Worm (Caenorhabditis elegans): ENCODE measurements around the gene sqv-3.

The sqv-3 gene

ce11 chrIII:9813146-9813545, 33.0 kb upstream of the sqv-3 start, which contains the start of gene ZK632.14:
Gene ZK632.14, plus strand, starts transcription at chrIII:9813446.
- no peak for TF ChIP-seq nhr-77 (tag; optimal IDR thresholded peaks at IDR 0.05)
- no peak for TF ChIP-seq aly-2 (tag; optimal IDR thresholded peaks at IDR 0.05)
- TF ChIP-seq ztf-1 (GFP tag; conservative IDR thresholded peaks at IDR 0.05): no peak
- no peak for TF ChIP-seq sma-3 (GFP tag; optimal IDR thresholded peaks at IDR 0.05)
- TF ChIP-seq C34F6.9 (tag; optimal IDR thresholded peaks at IDR 0.05): no peak
- no peak for TF ChIP-seq elt-3 (tag; optimal IDR thresholded peaks at IDR 0.05)
- no peak for TF ChIP-seq Y55F3AM.14 (GFP tag; optimal IDR thresholded peaks at IDR 0.05)
- TF ChIP-seq mdl-1 (tag; optimal IDR thresholded peaks at IDR 0.05): no peak
- TF ChIP-seq snpc-4 (tag; optimal IDR thresholded peaks at IDR 0.05): no peak
- no peak for TF ChIP-seq ama-1 (optimal IDR thresholded peaks at IDR 0.05)
- no peak for TF ChIP-seq unc-55 (GFP tag; optimal IDR thresholded peaks at IDR 0.05)
- no peak for TF ChIP-seq peb-1 (tag; optimal IDR thresholded peaks at IDR 0.05)
- TF ChIP-seq nhr-23 (tag; optimal IDR thresholded peaks at IDR 0.05): no peak
- no peak for TF ChIP-seq zag-1 (tag; optimal IDR thresholded peaks at IDR 0.05)
- no peak for TF ChIP-seq F13H6.1 (tag; optimal IDR thresholded peaks at IDR 0.05)
- TF ChIP-seq unc-62 (GFP tag; optimal IDR thresholded peaks at IDR 0.05): no peak

ce11 chrIII:9808179-9808578, 28.0 kb upstream of the sqv-3 start, which contains the start of gene gtap-2:
Gene gtap-2, plus strand, starts transcription at chrIII:9808544.
- no peak for TF ChIP-seq nhr-10 (tag; optimal IDR thresholded peaks at IDR 0.05)
- TF ChIP-seq ztf-4 (tag; optimal IDR thresholded peaks at IDR 0.05): no peak
- no peak for TF ChIP-seq nhr-237 (tag; optimal IDR thresholded peaks at IDR 0.05)
- TF ChIP-seq ama-1 (optimal IDR thresholded peaks at IDR 0.05): no peak
- TF ChIP-seq ceh-16 (tag; optimal IDR thresholded peaks at IDR 0.05): no peak
- TF ChIP-seq nhr-21 (tag; optimal IDR thresholded peaks at IDR 0.05): no peak
- TF ChIP-seq crh-2 (tag; optimal IDR thresholded peaks at IDR 0.05): no peak
- TF ChIP-seq unc-39 (tag; optimal IDR thresholded peaks at IDR 0.05): no peak
- TF ChIP-seq unc-55 (GFP tag; optimal IDR thresholded peaks at IDR 0.05): peak; percentile 64
- TF ChIP-seq C34F6.9 (tag; optimal IDR thresholded peaks at IDR 0.05): peak; percentile 69
- TF ChIP-seq lsy-2 (tag; optimal IDR thresholded peaks at IDR 0.05): peak in 1 of 2 experiments; percentile 65
- TF ChIP-seq nhr-11 (tag; optimal IDR thresholded peaks at IDR 0.05): no peak
- no peak for TF ChIP-seq nhr-12 (tag; optimal IDR thresholded peaks at IDR 0.05)
- TF ChIP-seq unc-62 (GFP tag; optimal IDR thresholded peaks at IDR 0.05): no peak
- no peak for TF ChIP-seq lin-11 (tag; optimal IDR thresholded peaks at IDR 0.05)
- peak; percentile 15 for TF ChIP-seq sma-9 (GFP tag; optimal IDR thresholded peaks at IDR 0.05)
- no peak for TF ChIP-seq sma-9 (tag; optimal IDR thresholded peaks at IDR 0.05)
- TF ChIP-seq mdl-1 (tag; optimal IDR thresholded peaks at IDR 0.05): no peak
- no peak for TF ChIP-seq mbf-1 (tag; optimal IDR thresholded peaks at IDR 0.05)

- TF ChIP-seq Y55F3AM.14 (GFP tag; optimal IDR thresholded peaks at IDR 0.05): peak; percentile 3
- peak; percentile 46 for TF ChIP-seq blmp-1 (tag; optimal IDR thresholded peaks at IDR 0.05; ENCODE audit: insufficient read depth)
- TF ChIP-seq zag-1 (tag; optimal IDR thresholded peaks at IDR 0.05): no peak
- TF ChIP-seq sma-3 (GFP tag; optimal IDR thresholded peaks at IDR 0.05): peak; percentile 61
- peak; percentile 23 for TF ChIP-seq crh-2 (tag; optimal IDR thresholded peaks at IDR 0.05)
- no peak for TF ChIP-seq ZK546.5 (tag; optimal IDR thresholded peaks at IDR 0.05)
- TF ChIP-seq sem-4 (tag; optimal IDR thresholded peaks at IDR 0.05): no peak
- TF ChIP-seq aly-2 (tag; optimal IDR thresholded peaks at IDR 0.05): no peak
- TF ChIP-seq ceh-16 (tag; optimal IDR thresholded peaks at IDR 0.05): no peak
- peak; percentile 62 for TF ChIP-seq sma-9 (GFP tag; optimal IDR thresholded peaks at IDR 0.05)
- TF ChIP-seq sma-9 (tag; optimal IDR thresholded peaks at IDR 0.05): no peak
- TF ChIP-seq C34F6.9 (tag; optimal IDR thresholded peaks at IDR 0.05): no peak
- no peak for TF ChIP-seq elt-3 (tag; optimal IDR thresholded peaks at IDR 0.05)
- TF ChIP-seq nhr-6 (tag; optimal IDR thresholded peaks at IDR 0.05): no peak
- peak; percentile 80 for TF ChIP-seq ama-1 (optimal IDR thresholded peaks at IDR 0.05)
- no peak for TF ChIP-seq lin-11 (tag; optimal IDR thresholded peaks at IDR 0.05)
- no peak for TF ChIP-seq peb-1 (tag; optimal IDR thresholded peaks at IDR 0.05)
- no peak for TF ChIP-seq dmd-4 (tag; optimal IDR thresholded peaks at IDR 0.05)
- no peak for TF ChIP-seq F13H6.1 (tag; optimal IDR thresholded peaks at IDR 0.05)
- TF ChIP-seq nhr-129 (tag; optimal IDR thresholded peaks at IDR 0.05): peak; percentile 13
- peak in 1 of 2 experiments; percentile 28 for TF ChIP-seq mdl-1 (tag; optimal IDR thresholded peaks at IDR 0.05)
- no peak for TF ChIP-seq nhr-23 (tag; optimal IDR thresholded peaks at IDR 0.05)
- TF ChIP-seq nhr-21 (tag; optimal IDR thresholded peaks at IDR 0.05): peak; percentile 63
- no peak for TF ChIP-seq R02D3.7 (tag; optimal IDR thresholded peaks at IDR 0.05)
- TF ChIP-seq mbf-1 (tag; optimal IDR thresholded peaks at IDR 0.05): no peak
- no peak for TF ChIP-seq nhr-10 (tag; optimal IDR thresholded peaks at IDR 0.05)
- peak; percentile 14 for TF ChIP-seq ztf-4 (tag; optimal IDR thresholded peaks at IDR 0.05)
- TF ChIP-seq nhr-11 (tag; optimal IDR thresholded peaks at IDR 0.05): no peak
- TF ChIP-seq nhr-12 (tag; optimal IDR thresholded peaks at IDR 0.05): no peak
- TF ChIP-seq lin-13 (GFP tag; optimal IDR thresholded peaks at IDR 0.05): no peak
- TF ChIP-seq unc-62 (GFP tag; optimal IDR thresholded peaks at IDR 0.05): no peak
- TF ChIP-seq nhr-25 (tag; optimal IDR thresholded peaks at IDR 0.05): peak; percentile 75
- peak; percentile 52 for TF ChIP-seq gmeb-1 (tag; optimal IDR thresholded peaks at IDR 0.05)
- TF ChIP-seq lsy-2 (tag; optimal IDR thresholded peaks at IDR 0.05): peak in 1 of 2 experiments; percentile 26
- TF ChIP-seq nhr-237 (tag; optimal IDR thresholded peaks at IDR 0.05): no peak
- TF ChIP-seq mab-5 (tag; optimal IDR thresholded peaks at IDR 0.05): no peak
- no peak for TF ChIP-seq unc-55 (GFP tag; optimal IDR thresholded peaks at IDR 0.05)
Measured at ce11 chrIII:9807560-9808046, 27.4 kb upstream of the sqv-3 start.
